Worm (Caenorhabditis elegans) whole organism, late embryonic: ENCODE measurements around the gene klp-3.
A peak's percentile ranks its signal among the peaks of the same experiment; 100 is the strongest.

Experiments
- T23F11.4 ChIP-seq: fragments of 200-800 bp; sonication (Bioruptor generic); optimal IDR thresholded peaks from 2 replicates; lab custom pipeline; 2018; ENCODE audit warnings: mild to moderate bottlenecking, missing genetic modification characterization, missing compliant biosample characterization
- Y22D7AL.16 ChIP-seq: sonication (generic microtip); optimal IDR thresholded peaks from 2 replicates; lab custom pipeline; 2016; ENCODE audit warnings: missing genetic modification characterization, missing compliant biosample characterization
- ama-1 ChIP-seq: fragments of 150-350 bp; optimal IDR thresholded peaks from 2 replicates; lab custom pipeline; 2014
- ceh-19 ChIP-seq: fragments of 200-800 bp; sonication (Bioruptor generic); optimal IDR thresholded peaks from 2 replicates; lab custom pipeline; 2018; ENCODE audit warnings: mild to moderate bottlenecking, missing genetic modification characterization, missing compliant biosample characterization
- ceh-24 ChIP-seq: sonication (generic microtip); optimal IDR thresholded peaks from 2 replicates; lab custom pipeline; 2016; ENCODE audit warnings: mild to moderate bottlenecking, missing genetic modification characterization, missing compliant biosample characterization
- ceh-31 ChIP-seq: sonication (generic microtip); optimal IDR thresholded peaks from 2 replicates; lab custom pipeline; 2016; ENCODE audit warnings: missing genetic modification characterization, missing compliant biosample characterization
- ceh-34 ChIP-seq: sonication (generic microtip); optimal IDR thresholded peaks from 2 replicates; lab custom pipeline; 2016; ENCODE audit warnings: mild to moderate bottlenecking, missing genetic modification characterization, missing compliant biosample characterization
- ceh-48 ChIP-seq: sonication (generic microtip); optimal IDR thresholded peaks from 2 replicates; lab custom pipeline; 2016; ENCODE audit warnings: missing genetic modification characterization, inconsistent platforms, missing compliant biosample characterization
- ceh-6 ChIP-seq: fragments of 200-800 bp; sonication (Bioruptor generic); optimal IDR thresholded peaks from 2 replicates; lab custom pipeline; 2018; ENCODE audit warnings: mild to moderate bottlenecking, missing genetic modification characterization, missing compliant biosample characterization
- elt-2 ChIP-seq: sonication (generic microtip); optimal IDR thresholded peaks from 2 replicates; lab custom pipeline; 2016; ENCODE audit warnings: missing genetic modification reagents, missing genetic modification characterization, missing compliant biosample characterization
- eyg-1 ChIP-seq: sonication (generic microtip); optimal IDR thresholded peaks from 2 replicates; lab custom pipeline; 2016; ENCODE audit warnings: missing genotype, missing genetic modification characterization, missing compliant biosample characterization
- hlh-15 ChIP-seq: sonication (generic microtip); optimal IDR thresholded peaks from 2 replicates; lab custom pipeline; 2016; ENCODE audit warnings: missing genetic modification characterization, missing compliant biosample characterization
- lin-11 ChIP-seq: fragments of 200-800 bp; sonication (Bioruptor generic); optimal IDR thresholded peaks from 2 replicates; lab custom pipeline; 2018; ENCODE audit warnings: mild to moderate bottlenecking, missing genetic modification characterization, missing compliant biosample characterization
- madf-2 ChIP-seq: sonication (generic microtip); optimal IDR thresholded peaks from 2 replicates; lab custom pipeline; 2017; ENCODE audit warnings: missing genetic modification characterization, missing compliant biosample characterization
- mec-3 ChIP-seq: sonication (generic microtip); optimal IDR thresholded peaks from 2 replicates; lab custom pipeline; 2016; ENCODE audit warnings: borderline replicate concordance, missing genetic modification characterization, missing compliant biosample characterization
- nfya-1 ChIP-seq: sonication (generic microtip); optimal IDR thresholded peaks from 2 replicates; lab custom pipeline; 2017; ENCODE audit warnings: missing genetic modification characterization, mild to moderate bottlenecking, missing compliant biosample characterization, antibody characterized with exemption, moderate library complexity
- pag-3 ChIP-seq: sonication (generic microtip); optimal IDR thresholded peaks from 2 replicates; lab custom pipeline; 2016; ENCODE audit warnings: missing compliant biosample characterization, missing genetic modification characterization, borderline replicate concordance
- pax-1 ChIP-seq: fragments of 150-350 bp; optimal IDR thresholded peaks from 2 replicates; lab custom pipeline; 2014; ENCODE audit warnings: missing biosample characterization, missing genetic modification characterization
- pha-2 ChIP-seq: sonication (generic microtip); optimal IDR thresholded peaks from 2 replicates; lab custom pipeline; 2017; ENCODE audit warnings: mild to moderate bottlenecking, missing genetic modification characterization, missing compliant biosample characterization
- pros-1 ChIP-seq: fragments of 150-350 bp; optimal IDR thresholded peaks from 2 replicates; lab custom pipeline; 2014; ENCODE audit warnings: missing biosample characterization, missing genetic modification reagents, missing genetic modification characterization
- sdc-2 ChIP-seq: sonication (generic microtip); optimal IDR thresholded peaks from 2 replicates; lab custom pipeline; 2016; ENCODE audit warnings: missing genotype, missing genetic modification characterization, missing compliant biosample characterization
- sox-2 ChIP-seq: fragments of 200-800 bp; sonication (Bioruptor generic); IDR thresholded peaks from 2 replicates; pipeline ENCODE4 v1.3.6; 2022; ENCODE audit warnings: missing genetic modification reagents, missing genetic modification characterization, missing compliant biosample characterization
- sox-4 ChIP-seq: sonication (generic microtip); optimal IDR thresholded peaks from 2 replicates; lab custom pipeline; 2017; ENCODE audit warnings: mild to moderate bottlenecking, missing genetic modification characterization, inconsistent platforms, missing compliant biosample characterization
- syd-9 ChIP-seq: sonication (generic microtip); optimal IDR thresholded peaks from 2 replicates; lab custom pipeline; 2016; ENCODE audit warnings: mild to moderate bottlenecking, missing genetic modification characterization, moderate library complexity, missing compliant biosample characterization
- unc-3 ChIP-seq, 2 experiments: fragments of 200-800 bp in 1 of 2; sonication (Bioruptor generic) in 1 of 2; sonication (generic microtip) in 1 of 2; conservative IDR thresholded peaks in 1 of 2; optimal IDR thresholded peaks in 1 of 2; 2 replicates each; pipeline versions ENCODE4 v1.3.6 to Lab custom; 2016 to 2022; ENCODE audit warnings: missing compliant biosample characterization in 2 of 2, missing genetic modification characterization in 2 of 2, missing genetic modification reagents in 1 of 2
- unc-42 ChIP-seq: sonication (generic microtip); optimal IDR thresholded peaks from 2 replicates; lab custom pipeline; 2016; ENCODE audit warnings: missing genotype, missing genetic modification characterization, missing compliant biosample characterization
- unc-55 ChIP-seq: sonication (generic microtip); optimal IDR thresholded peaks from 2 replicates; lab custom pipeline; 2017; ENCODE audit warnings: missing biosample characterization, missing genetic modification reagents, missing genetic modification characterization
- unc-86 ChIP-seq: sonication (generic microtip); optimal IDR thresholded peaks from 2 replicates; lab custom pipeline; 2016; ENCODE audit warnings: missing genetic modification characterization, missing compliant biosample characterization
- zip-5 ChIP-seq: sonication (generic microtip); optimal IDR thresholded peaks from 2 replicates; lab custom pipeline; 2016; ENCODE audit warnings: missing genetic modification characterization, missing compliant biosample characterization

klp-3 gene

DNA sequence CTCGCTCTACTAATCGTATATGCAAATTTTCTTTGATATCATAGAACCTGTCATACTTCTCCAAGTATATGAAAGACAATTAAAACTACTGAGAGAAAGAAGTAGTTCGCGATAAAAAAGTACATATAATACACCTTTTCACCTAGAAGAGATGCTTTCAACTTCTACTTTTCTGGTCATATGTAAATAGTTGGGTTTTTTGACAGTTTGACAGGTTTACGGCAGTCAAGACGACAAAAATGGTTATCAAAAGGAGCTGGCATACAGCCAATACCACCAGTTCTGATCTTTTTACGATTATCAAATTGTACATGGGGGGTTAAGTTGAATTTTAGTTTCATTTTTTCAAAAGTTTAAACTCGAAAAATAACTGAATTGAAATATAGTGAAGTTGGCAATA is 27.2 kb upstream of the klp-3 start:
- no peak for TF ChIP-seq Y22D7AL.16
- no peak for TF ChIP-seq ceh-31 (tag; lab: Kevin White, UChicago)
- no peak for TF ChIP-seq unc-86 (tag; lab: Kevin White, UChicago)
- no peak for TF ChIP-seq sox-4 (tag; lab: Kevin White, UChicago)
- TF ChIP-seq ceh-19 (GFP tag; lab: Kevin White, UChicago) = no peak
- TF ChIP-seq T23F11.4 (GFP tag; lab: Kevin White, UChicago) = no peak
- no peak for TF ChIP-seq nfya-1 (tag; lab: Kevin White, UChicago)
- no peak for TF ChIP-seq unc-3 (GFP tag; conservative IDR thresholded peaks at IDR 0.05; lab: Robert Waterston, UW)
- no peak for TF ChIP-seq unc-3 (tag; optimal IDR thresholded peaks at IDR 0.05; lab: Kevin White, UChicago)

DNA sequence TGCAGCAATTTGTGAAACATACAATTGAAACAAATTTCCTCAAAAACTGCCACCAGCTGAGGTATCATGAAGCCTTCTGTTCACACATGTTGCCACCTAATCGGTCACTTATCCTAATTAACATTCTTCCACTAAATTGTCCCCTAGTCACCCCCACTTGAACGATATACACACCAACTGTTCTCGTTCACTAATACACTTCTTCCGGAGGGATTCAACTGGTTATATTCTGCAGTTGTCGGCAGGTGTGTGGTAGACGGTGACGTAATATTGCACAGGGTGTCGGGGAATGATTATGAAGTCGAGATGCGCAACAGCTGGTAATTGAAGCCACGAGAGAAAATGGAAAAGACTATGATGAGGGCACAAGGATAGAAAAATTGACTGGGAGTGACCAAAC is 26.7 kb upstream of the klp-3 start:
- TF ChIP-seq unc-55 (GFP tag; lab: Kevin White, UChicago) (peak; percentile 15), ceh-31 (tag; lab: Kevin White, UChicago) (peak; percentile 23), Y22D7AL.16 (no peak), sox-4 (tag; lab: Kevin White, UChicago) (no peak), ceh-34 (tag; lab: Kevin White, UChicago) (no peak)

DNA sequence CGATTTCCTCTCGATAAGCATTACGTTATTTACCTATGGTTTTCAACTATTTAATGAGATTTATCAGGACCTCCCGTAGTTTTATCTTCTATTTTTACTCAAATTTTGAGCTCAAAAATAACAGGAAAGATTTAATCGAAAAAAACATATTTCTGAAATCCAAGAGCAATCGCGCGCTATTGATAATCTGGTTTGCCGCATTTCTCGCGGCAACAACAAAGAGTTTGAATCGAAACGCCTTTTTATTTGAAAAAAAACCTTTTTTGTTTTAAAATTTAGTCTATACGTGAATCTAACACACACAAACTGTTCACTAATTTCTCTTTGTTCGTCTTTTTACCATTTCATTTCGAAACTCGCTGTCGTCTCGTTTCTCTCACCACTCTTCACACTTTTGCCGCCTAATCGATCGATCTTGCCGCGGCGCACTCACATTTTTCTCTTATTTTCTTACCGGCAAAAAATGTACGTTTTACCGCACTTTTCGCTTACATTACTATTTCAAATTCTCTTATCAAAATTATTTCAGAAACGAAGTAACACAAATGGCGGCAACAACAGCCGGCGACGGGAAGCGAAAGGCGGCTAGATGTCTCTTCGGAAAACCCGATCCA is 25.9 kb upstream of the klp-3 start, which contains the start of gene cki-2:
cki-2 (plus strand) TSS at position 337 of the 614 bp plus-strand sequence.
- TF ChIP-seq unc-42 = peak; percentile 38
- no peak for TF ChIP-seq lin-11 (tag; lab: Kevin White, UChicago)

DNA sequence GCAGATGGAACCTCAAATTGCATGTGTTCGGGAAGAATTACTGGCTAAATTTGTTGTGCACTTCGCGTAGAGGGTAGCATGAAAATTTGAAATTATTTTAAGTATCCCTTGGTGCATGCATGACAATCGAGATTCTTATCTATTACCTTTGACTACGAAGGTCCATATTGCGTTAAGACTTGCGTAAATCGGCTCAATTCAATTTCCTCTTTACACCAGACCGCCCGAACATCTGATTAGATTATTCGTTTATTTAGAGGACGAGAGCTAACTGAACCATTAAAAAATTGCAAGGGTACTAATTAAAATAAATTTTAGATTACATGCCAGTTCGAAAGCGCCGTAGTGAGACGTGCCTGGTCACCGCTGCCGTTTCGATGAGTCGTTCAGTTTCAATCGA is 24.6 kb upstream of the klp-3 start:
- TF ChIP-seq elt-2 (tag; lab: Kevin White, UChicago) (peak; percentile 19), unc-42 (peak; percentile 68), ceh-31 (tag; lab: Kevin White, UChicago) (no peak)

DNA sequence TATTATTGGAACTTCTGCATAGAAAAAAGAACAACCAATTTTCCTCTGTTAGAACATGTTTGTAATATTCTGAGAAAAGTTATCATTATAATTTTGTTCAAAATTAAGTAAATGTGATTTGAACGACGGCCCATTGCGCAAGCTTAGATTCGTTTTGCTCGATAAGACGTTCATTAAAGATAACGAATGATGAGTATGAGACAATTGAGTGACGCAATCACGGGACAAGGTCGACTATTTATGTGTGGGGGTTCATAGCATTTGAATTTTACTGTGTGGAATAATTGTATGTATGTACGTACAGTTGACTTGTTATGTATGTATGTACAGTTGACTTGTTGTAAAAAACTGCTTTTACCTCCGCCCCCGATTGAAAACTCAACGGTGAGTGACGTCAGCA is 22.8 kb upstream of the klp-3 start:
- TF ChIP-seq nfya-1 (tag; lab: Kevin White, UChicago) (no peak), elt-2 (tag; lab: Kevin White, UChicago) (peak; percentile 91)

DNA sequence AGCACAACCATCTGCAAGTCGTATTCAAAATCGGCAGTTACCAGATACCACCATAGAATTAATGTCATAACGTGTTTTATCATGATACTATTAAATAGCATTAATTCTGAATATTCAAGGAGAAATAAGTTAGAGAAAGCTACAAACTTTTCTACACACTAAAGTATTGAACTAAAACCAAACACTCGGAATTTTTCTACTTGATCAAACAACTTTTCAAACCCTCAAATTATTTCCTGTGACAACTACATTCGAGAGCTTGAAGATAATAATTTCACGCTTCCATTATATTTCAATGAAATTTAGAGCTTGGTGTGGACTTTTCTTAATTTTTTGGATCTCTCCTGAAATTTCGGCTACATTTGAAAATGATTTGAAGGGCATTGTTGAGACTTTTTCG is 19.7 kb upstream of the klp-3 start, which contains the start of gene irld-47:
irld-47 (minus strand) TSS at position 101 of the 400 bp plus-strand sequence.
- TF ChIP-seq ceh-6 (GFP tag; lab: Kevin White, UChicago) (no peak), pros-1 (no peak), pag-3 (tag; lab: Kevin White, UChicago) (no peak), zip-5 (no peak), unc-3 (GFP tag; conservative IDR thresholded peaks at IDR 0.05; lab: Robert Waterston, UW) (no peak), unc-3 (tag; optimal IDR thresholded peaks at IDR 0.05; lab: Kevin White, UChicago) (no peak), syd-9 (tag; lab: Kevin White, UChicago) (no peak), sdc-2 (no peak), hlh-15 (tag; lab: Kevin White, UChicago) (no peak), pax-1 (tag; lab: Kevin White, UChicago) (no peak), ceh-48 (tag; lab: Kevin White, UChicago) (no peak), ceh-24 (tag; lab: Kevin White, UChicago) (no peak), pha-2 (no peak), eyg-1 (tag; lab: Kevin White, UChicago) (no peak), mec-3 (tag; lab: Kevin White, UChicago) (no peak), sox-2 (GFP tag; lab: Robert Waterston, UW) (no peak), ama-1 (lab: Kevin White, UChicago) (no peak), madf-2 (tag; lab: Kevin White, UChicago) (no peak), ceh-34 (tag; lab: Kevin White, UChicago) (no peak)
